Worm (Caenorhabditis elegans): ENCODE data around the gene B0304.4.

Gene B0304.4

DNA sequence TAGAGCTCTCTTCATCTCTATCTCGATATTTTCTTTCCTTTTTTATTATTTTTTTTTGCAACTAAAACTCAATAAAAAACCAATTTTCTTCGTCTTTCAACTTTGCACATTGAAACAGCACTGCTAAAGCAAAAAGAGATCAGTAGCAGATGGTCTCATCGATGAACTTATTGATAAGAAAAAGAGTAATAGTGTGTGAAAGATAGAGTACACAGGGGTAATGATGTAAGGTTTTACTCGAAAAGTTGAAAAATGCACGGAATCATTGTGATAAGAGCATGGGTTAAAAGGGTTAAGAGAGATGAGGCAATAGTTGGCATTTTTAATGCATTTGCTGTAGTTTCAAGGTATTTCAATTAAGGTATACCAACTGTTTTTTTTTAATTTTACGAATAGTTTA is 29.1 kb upstream of the B0304.4 start (continued):
- TF ChIP-seq hmg-1.1 (GFP tag; IDR thresholded peaks at IDR 0.05) (no peak), madf-9 (GFP tag; conservative IDR thresholded peaks at IDR 0.05) (no peak), nhr-6 (tag; optimal IDR thresholded peaks at IDR 0.05) (no peak), unc-62 (GFP tag; optimal IDR thresholded peaks at IDR 0.05 in 1 of 2) (no peak), unc-62 (tag; optimal IDR thresholded peaks at IDR 0.05) (no peak), ZK337.2 (GFP tag; IDR thresholded peaks at IDR 0.05) (no peak), R02D3.7 (tag; optimal IDR thresholded peaks at IDR 0.05) (no peak), egl-43 (GFP tag; IDR thresholded peaks at IDR 0.05) (no peak), daf-16 (GFP tag; optimal IDR thresholded peaks at IDR 0.05) (no peak), daf-16 (tag; optimal IDR thresholded peaks at IDR 0.05) (peak; percentile 43), hif-1 (tag; optimal IDR thresholded peaks at IDR 0.05) (peak in 1 of 2 experiments; percentile 56), mes-2 (tag; optimal IDR thresholded peaks at IDR 0.05; ENCODE audit: poor library complexity, severe bottlenecking) (no peak), lin-1 (GFP tag; IDR thresholded peaks at IDR 0.05) (no peak), snpc-1.2 (GFP tag; IDR thresholded peaks at IDR 0.05) (no peak), hlh-11 (tag; optimal IDR thresholded peaks at IDR 0.05) (peak; percentile 13), ceh-20 (GFP tag; IDR thresholded peaks at IDR 0.05) (no peak), spr-1 (tag; optimal IDR thresholded peaks at IDR 0.05) (no peak)

DNA sequence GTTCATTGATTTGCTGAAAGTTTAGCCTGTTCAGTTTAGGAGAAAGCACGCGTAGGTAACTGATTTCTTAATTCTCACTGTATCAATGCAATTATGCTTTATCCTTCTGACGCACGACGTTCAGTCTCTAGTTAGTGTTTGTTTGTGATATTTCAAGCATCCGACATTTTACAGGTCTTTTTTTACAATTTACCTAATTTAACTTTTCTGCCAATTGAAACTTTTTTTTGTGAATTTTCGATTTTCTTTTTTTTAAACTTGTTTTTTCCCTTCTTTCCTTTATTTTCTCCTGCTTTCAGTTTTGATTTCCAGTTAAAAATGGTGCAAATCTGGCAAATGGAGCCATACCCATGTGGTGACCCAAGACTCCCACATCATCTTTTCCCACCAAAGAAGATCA is 27.8 kb upstream of the B0304.4 start, which contains the start of gene K07E1.1:
TSS of gene K07E1.1 (plus strand) at position 301 of the 400 bp plus-strand sequence.
- TF ChIP-seq madf-9 (GFP tag; conservative IDR thresholded peaks at IDR 0.05), result no peak
- TF ChIP-seq lsy-2 (tag; optimal IDR thresholded peaks at IDR 0.05), result no peak
- TF ChIP-seq unc-39 (tag; optimal IDR thresholded peaks at IDR 0.05), result no peak
- TF ChIP-seq ceh-44 (GFP tag; IDR thresholded peaks at IDR 0.05), result no peak
- TF ChIP-seq ceh-20 (GFP tag; IDR thresholded peaks at IDR 0.05), result no peak

DNA sequence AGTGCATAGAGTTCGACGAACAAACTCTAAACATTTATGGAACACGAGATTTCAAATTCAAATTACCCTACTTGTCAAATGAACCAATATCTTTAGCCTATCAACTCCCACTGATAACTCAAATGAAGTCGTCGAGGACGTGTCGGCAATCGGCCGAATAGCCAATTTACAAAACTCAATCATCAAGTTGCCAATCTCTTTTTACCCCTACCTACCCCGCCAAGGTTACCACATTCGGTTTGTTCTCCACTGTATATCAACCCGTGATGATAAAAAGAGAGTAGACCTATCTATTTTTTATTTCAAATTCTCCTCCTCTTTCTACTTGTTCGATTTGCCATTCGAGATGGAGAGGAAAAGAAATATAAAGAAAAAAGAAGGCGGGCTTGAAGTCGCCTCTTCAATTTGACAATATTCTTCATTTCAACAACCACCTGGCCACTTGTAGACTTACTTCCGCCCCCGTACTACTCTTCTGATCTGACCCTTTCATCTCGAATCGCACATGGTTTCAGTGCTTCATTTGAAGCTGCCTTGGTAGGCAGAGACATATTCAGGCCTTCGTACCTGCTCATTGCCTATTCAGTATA is 27.1 kb upstream of the B0304.4 start:
- no peak for TF ChIP-seq F44E2.7 (GFP tag; IDR thresholded peaks at IDR 0.05)
- TF ChIP-seq hlh-30 (tag; optimal IDR thresholded peaks at IDR 0.05; ENCODE audit: insufficient read depth), result peak; percentile 18

DNA sequence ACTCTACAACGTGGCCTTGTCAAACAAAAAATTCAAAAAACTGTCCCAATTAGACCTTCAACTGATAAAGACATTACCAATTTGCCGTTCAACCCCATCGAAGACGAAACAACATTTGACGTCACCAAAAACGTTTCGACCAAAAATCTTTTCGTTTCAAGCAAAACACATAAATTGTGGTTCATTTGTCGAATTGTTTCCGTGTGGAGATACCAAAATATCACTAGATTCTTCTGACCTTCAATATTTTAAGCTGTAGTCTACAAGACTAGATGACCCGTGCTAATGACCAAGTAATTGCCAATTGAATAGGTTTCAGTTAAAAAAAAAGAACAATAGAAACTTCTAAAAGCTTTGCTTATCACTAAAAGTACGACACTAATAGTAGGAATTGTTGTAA is 25.4 kb upstream of the B0304.4 start:
- TF ChIP-seq tag-97 (GFP tag; IDR thresholded peaks at IDR 0.05) (no peak), unc-62 (GFP tag; optimal IDR thresholded peaks at IDR 0.05 in 1 of 2) (peak in 1 of 2 experiments; percentile 30), unc-62 (tag; optimal IDR thresholded peaks at IDR 0.05) (no peak), nhr-28 (tag; optimal IDR thresholded peaks at IDR 0.05) (peak; percentile 7), nhr-25 (tag; optimal IDR thresholded peaks at IDR 0.05; ENCODE audit: borderline replicate concordance, insufficient read depth) (no peak), Y75B8A.6 (GFP tag; IDR thresholded peaks at IDR 0.05) (no peak)

DNA sequence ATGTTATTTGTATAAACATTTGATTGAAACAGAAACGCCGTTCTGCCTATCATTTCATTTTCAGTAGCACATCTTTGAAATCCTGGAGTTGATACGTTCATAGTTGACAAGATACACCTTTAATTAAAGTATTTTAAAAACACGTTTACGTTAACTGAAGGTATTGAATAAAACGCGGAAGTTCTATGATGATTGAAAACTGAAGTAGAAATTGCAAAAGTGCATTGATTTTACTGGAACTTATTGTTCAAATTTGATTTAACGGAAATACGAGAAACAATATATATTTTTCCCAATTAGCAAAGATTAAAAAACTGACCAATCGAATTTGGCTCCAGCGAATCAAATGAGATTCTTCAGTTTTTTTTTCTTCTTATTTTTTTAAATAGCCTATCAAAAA is 20.5 kb upstream of the B0304.4 start, which contains the start of gene sra-34:
TSS of gene sra-34 (minus strand) at position 101 of the 400 bp plus-strand sequence.
- TF ChIP-seq aha-1 (tag) (peak; percentile 54), arid-1 (GFP tag; conservative IDR thresholded peaks at IDR 0.05) (no peak)

DNA sequence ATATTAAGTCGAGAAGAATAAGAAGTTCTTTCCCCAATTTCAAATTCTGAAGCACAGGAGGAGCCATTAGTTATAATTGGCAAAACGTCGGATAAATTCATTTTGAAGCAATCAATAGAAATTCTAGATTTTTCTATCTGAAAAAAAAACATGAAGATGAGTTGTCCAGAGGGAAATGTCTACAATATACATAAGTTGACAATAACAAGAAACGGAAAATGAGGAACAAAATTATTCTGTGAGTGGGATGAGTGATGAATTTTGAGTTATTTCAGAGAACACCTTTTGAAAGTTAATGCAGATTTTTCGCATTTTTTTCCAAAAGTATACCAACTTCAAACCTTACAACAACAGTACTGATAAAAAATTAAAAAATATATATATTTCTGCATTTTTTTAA is 17.6 kb upstream of the B0304.4 start, which contains the start of gene sra-36:
TSS of gene sra-36 (minus strand) at position 101 of the 400 bp plus-strand sequence.
- TF ChIP-seq zip-2 (tag; optimal IDR thresholded peaks at IDR 0.05), result no peak
- TF ChIP-seq Y48G9A.11 (GFP tag; IDR thresholded peaks at IDR 0.05), result no peak
- TF ChIP-seq unc-62 (GFP tag; optimal IDR thresholded peaks at IDR 0.05 in 1 of 2), result no peak
- TF ChIP-seq unc-62 (tag; optimal IDR thresholded peaks at IDR 0.05), result no peak
- TF ChIP-seq sdz-12 (GFP tag; optimal IDR thresholded peaks at IDR 0.05), result no peak
- no peak for TF ChIP-seq zfp-2 (tag; optimal IDR thresholded peaks at IDR 0.05)
- TF ChIP-seq daf-8 (GFP tag; IDR thresholded peaks at IDR 0.05), result no peak
- no peak for TF ChIP-seq ceh-82 (tag; optimal IDR thresholded peaks at IDR 0.05)
- no peak for TF ChIP-seq saeg-2 (GFP tag; IDR thresholded peaks at IDR 0.05)
- TF ChIP-seq ceh-20 (GFP tag; IDR thresholded peaks at IDR 0.05), result no peak
- TF ChIP-seq ama-1 (optimal IDR thresholded peaks at IDR 0.05), result no peak
- no peak for TF ChIP-seq vab-7 (GFP tag; IDR thresholded peaks at IDR 0.05)
- no peak for TF ChIP-seq nhr-41 (GFP tag; IDR thresholded peaks at IDR 0.05)
- TF ChIP-seq Y105C5A.15 (GFP tag; IDR thresholded peaks at IDR 0.05), result no peak
- no peak for TF ChIP-seq ces-1 (GFP tag; optimal IDR thresholded peaks at IDR 0.05)
- TF ChIP-seq F44E2.7 (GFP tag; IDR thresholded peaks at IDR 0.05), result no peak

All from whole organism, L4 larva.